Fruit fly (Drosophila melanogaster) whole organism, prepupa: Measurements from ENCODE around the gene eIF3h.
A peak's percentile ranks its signal among the peaks of the same experiment; 100 is the strongest.

Experiments
- Blimp-1 ChIP-seq: fragments of 200-800 bp; sonication (Bioruptor generic); optimal IDR thresholded peaks from 3 replicates; lab custom pipeline; 2017; ENCODE audit warnings: missing biosample characterization, missing genetic modification characterization, mild to moderate bottlenecking, moderate library complexity, missing genetic modification reagents
- CG10669 ChIP-seq: fragments of 200-800 bp; sonication (Bioruptor generic); optimal IDR thresholded peaks from 3 replicates; lab custom pipeline; 2018; ENCODE audit warnings: missing biosample characterization, mild to moderate bottlenecking, missing genetic modification characterization, moderate library complexity
- CG11294 ChIP-seq: fragments of 200-800 bp; sonication (Bioruptor generic); IDR thresholded peaks from 2 replicates; pipeline ENCODE4 v1.3.6; 2022; ENCODE audit warnings: missing biosample characterization, missing genetic modification characterization
- CG11762 ChIP-seq: fragments of 200-800 bp; sonication (Bioruptor generic); optimal IDR thresholded peaks from 3 replicates; lab custom pipeline; 2016; ENCODE audit warnings: missing biosample characterization, missing genetic modification characterization; ENCODE audit not compliant: insufficient read depth
- CG11902 ChIP-seq: fragments of 200-800 bp; sonication (Bioruptor generic); optimal IDR thresholded peaks from 3 replicates; lab custom pipeline; 2016; ENCODE audit warnings: missing biosample characterization, missing genetic modification characterization
- CG15336 ChIP-seq: fragments of 200-800 bp; sonication (Bioruptor generic); IDR thresholded peaks from 2 replicates; pipeline ENCODE4 v1.3.6; 2022; ENCODE audit warnings: missing biosample characterization, missing genetic modification characterization
- CG1621 ChIP-seq: fragments of 200-800 bp; sonication (Bioruptor generic); optimal IDR thresholded peaks from 3 replicates; lab custom pipeline; 2018; ENCODE audit warnings: missing biosample characterization, mild to moderate bottlenecking, missing genetic modification characterization
- CG16779 ChIP-seq: fragments of 200-800 bp; sonication (Bioruptor generic); optimal IDR thresholded peaks from 3 replicates; lab custom pipeline; 2017; ENCODE audit warnings: missing biosample characterization, mild to moderate bottlenecking, missing genetic modification characterization
- CG3032 ChIP-seq: fragments of 200-800 bp; optimal IDR thresholded peaks from 2 replicates; lab custom pipeline; 2019; ENCODE audit warnings: missing biosample characterization, mild to moderate bottlenecking, missing genetic modification characterization, moderate library complexity
- CG31627 ChIP-seq: fragments of 200-800 bp; sonication (Bioruptor generic); optimal IDR thresholded peaks from 3 replicates; lab custom pipeline; 2016; ENCODE audit warnings: missing biosample characterization, missing genetic modification characterization
- CG32006 ChIP-seq: fragments of 200-800 bp; sonication (Bioruptor generic); optimal IDR thresholded peaks from 3 replicates; lab custom pipeline; 2017; ENCODE audit warnings: missing biosample characterization, mild to moderate bottlenecking, missing genetic modification characterization
- CG34406 ChIP-seq: fragments of 200-800 bp; sonication (Bioruptor generic); optimal IDR thresholded peaks from 3 replicates; lab custom pipeline; 2016; ENCODE audit warnings: missing biosample characterization, missing genetic modification characterization
- CG3919 ChIP-seq: fragments of 200-800 bp; sonication (Bioruptor generic); optimal IDR thresholded peaks from 3 replicates; lab custom pipeline; 2016; ENCODE audit warnings: missing biosample characterization, missing genetic modification characterization
- CG4318 ChIP-seq: fragments of 200-800 bp; sonication (Bioruptor generic); optimal IDR thresholded peaks from 3 replicates; lab custom pipeline; 2017; ENCODE audit warnings: missing biosample characterization, mild to moderate bottlenecking, missing genetic modification characterization
- CG6163 ChIP-seq: fragments of 200-800 bp; sonication (Bioruptor generic); IDR thresholded peaks from 3 replicates; pipeline ENCODE4 v1.3.6; 2022; ENCODE audit warnings: missing biosample characterization, missing genetic modification characterization
- CG6276 ChIP-seq: fragments of 200-800 bp; sonication (Bioruptor generic); optimal IDR thresholded peaks from 2 replicates; lab custom pipeline; 2017; ENCODE audit warnings: missing biosample characterization, mild to moderate bottlenecking, missing genetic modification characterization
- CG6808 ChIP-seq: fragments of 200-800 bp; sonication (Bioruptor generic); optimal IDR thresholded peaks from 3 replicates; lab custom pipeline; 2017; ENCODE audit warnings: missing biosample characterization, missing genetic modification characterization, mild to moderate bottlenecking, moderate library complexity, missing genetic modification reagents
- CG6854 ChIP-seq: fragments of 200-800 bp; sonication (Bioruptor generic); optimal IDR thresholded peaks from 2 replicates; lab custom pipeline; 2017; ENCODE audit warnings: missing biosample characterization, mild to moderate bottlenecking, missing genetic modification characterization
- CG8119 ChIP-seq: fragments of 200-800 bp; sonication (Bioruptor generic); IDR thresholded peaks from 3 replicates; pipeline ENCODE4 v1.3.6; 2022; ENCODE audit warnings: missing biosample characterization, missing genetic modification characterization
- CG8319 ChIP-seq: fragments of 200-800 bp; sonication (Bioruptor generic); optimal IDR thresholded peaks from 3 replicates; lab custom pipeline; 2016; ENCODE audit warnings: missing biosample characterization, missing genetic modification characterization
- CG8632 ChIP-seq: fragments of 200-800 bp; sonication (Bioruptor generic); optimal IDR thresholded peaks from 3 replicates; lab custom pipeline; 2016; ENCODE audit warnings: missing biosample characterization, missing genetic modification characterization
- CG9139 ChIP-seq: fragments of 200-800 bp; sonication (Bioruptor generic); optimal IDR thresholded peaks from 3 replicates; lab custom pipeline; 2017; ENCODE audit warnings: missing biosample characterization, mild to moderate bottlenecking, missing genetic modification characterization
- Eip75B ChIP-seq: fragments of 200-800 bp; sonication (Bioruptor generic); optimal IDR thresholded peaks from 3 replicates; lab custom pipeline; 2016; ENCODE audit warnings: missing biosample characterization, missing genetic modification characterization
- Eip78C ChIP-seq: fragments of 200-800 bp; sonication (Bioruptor generic); peaks from one replicate; lab custom pipeline; 2016; ENCODE audit warnings: missing biosample characterization, missing genetic modification characterization
- Eip93F ChIP-seq: fragments of 200-800 bp; sonication (Bioruptor generic); optimal IDR thresholded peaks from 2 replicates; lab custom pipeline; 2016; ENCODE audit warnings: missing biosample characterization, mild to moderate bottlenecking, missing genetic modification characterization
- Ets21C ChIP-seq: fragments of 200-800 bp; sonication (Bioruptor generic); optimal IDR thresholded peaks from 3 replicates; lab custom pipeline; 2016; ENCODE audit warnings: missing biosample characterization, missing genetic modification characterization
- Ets96B ChIP-seq: fragments of 200-800 bp; optimal IDR thresholded peaks from 2 replicates; lab custom pipeline; 2019; ENCODE audit warnings: missing biosample characterization, mild to moderate bottlenecking, missing genetic modification characterization, moderate library complexity
- Gug ChIP-seq: fragments of 200-800 bp; sonication (Bioruptor generic); IDR thresholded peaks from 2 replicates; pipeline ENCODE4 v1.3.6; 2022; ENCODE audit warnings: missing biosample characterization, missing genetic modification characterization
- Hr4 ChIP-seq: fragments of 200-800 bp; sonication (Bioruptor generic); optimal IDR thresholded peaks from 3 replicates; lab custom pipeline; 2016; ENCODE audit warnings: missing biosample characterization, missing genetic modification characterization
- Lpt ChIP-seq: fragments of 200-800 bp; sonication (Bioruptor generic); optimal IDR thresholded peaks from 3 replicates; lab custom pipeline; 2016; ENCODE audit warnings: missing biosample characterization, missing genetic modification characterization
- Met ChIP-seq: fragments of 200-800 bp; sonication (Bioruptor generic); optimal IDR thresholded peaks from 3 replicates; lab custom pipeline; 2016; ENCODE audit warnings: missing biosample characterization, missing genetic modification characterization
- Smox ChIP-seq: fragments of 200-800 bp; sonication (Bioruptor generic); optimal IDR thresholded peaks from 3 replicates; lab custom pipeline; 2016; ENCODE audit warnings: missing biosample characterization, missing genetic modification characterization
- Sox102F ChIP-seq: fragments of 200-800 bp; sonication (Bioruptor generic); optimal IDR thresholded peaks from 2 replicates; lab custom pipeline; 2016; ENCODE audit warnings: missing biosample characterization, mild to moderate bottlenecking, missing genetic modification characterization
- Sox15 ChIP-seq: fragments of 200-800 bp; sonication (Bioruptor generic); optimal IDR thresholded peaks from 3 replicates; lab custom pipeline; 2016; ENCODE audit warnings: missing biosample characterization, missing genetic modification characterization
- acj6 ChIP-seq: fragments of 200-800 bp; sonication (Bioruptor generic); optimal IDR thresholded peaks from 3 replicates; lab custom pipeline; 2016; ENCODE audit warnings: missing biosample characterization, missing genetic modification characterization
- cyc ChIP-seq: fragments of 200-800 bp; sonication (Bioruptor generic); optimal IDR thresholded peaks from 3 replicates; lab custom pipeline; 2016; ENCODE audit warnings: missing biosample characterization, missing genetic modification characterization
- dac ChIP-seq: fragments of 200-800 bp; sonication (Bioruptor generic); optimal IDR thresholded peaks from 2 replicates; lab custom pipeline; 2017; ENCODE audit warnings: missing biosample characterization, mild to moderate bottlenecking, missing genetic modification characterization
- dsx ChIP-seq: fragments of 200-800 bp; optimal IDR thresholded peaks from 3 replicates; lab custom pipeline; 2019; ENCODE audit warnings: missing biosample characterization, mild to moderate bottlenecking, missing genetic modification characterization, moderate library complexity; ENCODE audit not compliant: poor library complexity, severe bottlenecking
- esn ChIP-seq: fragments of 200-800 bp; sonication (Bioruptor generic); optimal IDR thresholded peaks from 2 replicates; lab custom pipeline; 2016; ENCODE audit warnings: missing biosample characterization, mild to moderate bottlenecking, missing genetic modification characterization, moderate library complexity
- fd85E ChIP-seq: fragments of 200-800 bp; sonication (Bioruptor generic); optimal IDR thresholded peaks from 3 replicates; lab custom pipeline; 2016; ENCODE audit warnings: missing biosample characterization, missing genetic modification characterization
- pdm3 ChIP-seq: fragments of 200-800 bp; sonication (Bioruptor generic); optimal IDR thresholded peaks from 3 replicates; lab custom pipeline; 2016; ENCODE audit warnings: missing biosample characterization, missing genetic modification characterization
- salr ChIP-seq, 2 experiments: fragments of 200-800 bp; sonication (Bioruptor generic); optimal IDR thresholded peaks; 3 replicates each; lab custom pipeline; 2016 to 2018; ENCODE audit warnings: missing biosample characterization in 2 of 2, missing genetic modification characterization in 2 of 2, mild to moderate bottlenecking in 1 of 2
- spab ChIP-seq: fragments of 200-800 bp; sonication (Bioruptor generic); optimal IDR thresholded peaks from 2 replicates; lab custom pipeline; 2017; ENCODE audit warnings: missing biosample characterization, mild to moderate bottlenecking, missing genetic modification characterization, missing genetic modification reagents
- ss ChIP-seq, 2 experiments: fragments of 200-800 bp; sonication (Bioruptor generic); optimal IDR thresholded peaks; 2 replicates in 1 of 2; 3 replicates in 1 of 2; lab custom pipeline; 2017 to 2018; ENCODE audit warnings: mild to moderate bottlenecking in 2 of 2, missing biosample characterization in 2 of 2, missing genetic modification characterization in 2 of 2, moderate library complexity in 1 of 2
- vri ChIP-seq: fragments of 200-800 bp; sonication (Bioruptor generic); optimal IDR thresholded peaks from 3 replicates; lab custom pipeline; 2016; ENCODE audit warnings: missing biosample characterization, mild to moderate bottlenecking, missing genetic modification characterization

The eIF3h gene

DNA sequence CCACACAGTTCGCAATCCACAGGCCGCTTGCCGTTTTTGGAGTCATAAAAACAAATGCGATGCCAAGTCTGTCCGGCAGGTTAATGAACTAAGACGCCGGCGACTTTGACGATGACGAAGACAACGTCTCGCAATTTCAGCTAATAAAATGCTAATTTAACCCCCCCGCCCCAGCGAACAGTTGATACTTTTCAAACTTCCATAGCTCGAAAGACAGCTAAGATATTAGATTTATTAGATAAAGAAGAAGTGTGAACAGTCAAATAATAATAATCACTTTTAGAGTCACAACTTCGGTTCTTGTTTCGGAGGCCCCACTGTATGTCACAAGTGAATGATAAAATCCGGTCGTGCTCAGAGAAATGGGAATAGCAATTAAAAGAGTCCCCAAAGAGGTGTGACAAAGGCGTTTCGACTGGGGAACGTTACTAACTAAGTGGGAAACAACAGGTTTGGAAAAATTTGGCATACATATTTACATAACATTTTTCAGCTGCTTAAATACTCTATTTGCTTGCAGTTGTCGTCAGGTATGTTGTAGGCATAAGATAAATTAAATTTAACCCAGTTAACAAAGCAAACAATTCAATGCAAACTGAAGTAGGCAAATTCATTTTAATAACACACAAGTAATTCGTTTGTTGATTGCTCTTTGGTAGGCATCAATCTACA, 31.8 kb upstream of the eIF3h start (continued):
- TF ChIP-seq CG11902 (GFP tag; lab: Kevin White, UChicago): no peak
- TF ChIP-seq Sox15 (GFP tag; lab: Kevin White, UChicago): no peak
- no peak for TF ChIP-seq Gug (GFP tag; lab: Robert Waterston, UW)
- TF ChIP-seq CG1621 (tag; lab: Kevin White, UChicago): no peak
- no peak for TF ChIP-seq CG9139 (GFP tag; lab: Kevin White, UChicago)
- no peak for TF ChIP-seq Eip75B
- TF ChIP-seq CG4318 (GFP tag; lab: Kevin White, UChicago): no peak
- TF ChIP-seq dac (GFP tag; lab: Kevin White, UChicago): no peak
- no peak for TF ChIP-seq CG11294
- TF ChIP-seq CG8119: no peak
- TF ChIP-seq Smox (GFP tag; lab: Kevin White, UChicago): no peak
- TF ChIP-seq Met (GFP tag; lab: Kevin White, UChicago): peak; percentile 47
- TF ChIP-seq, all 60 proteins: peak for 12

DNA sequence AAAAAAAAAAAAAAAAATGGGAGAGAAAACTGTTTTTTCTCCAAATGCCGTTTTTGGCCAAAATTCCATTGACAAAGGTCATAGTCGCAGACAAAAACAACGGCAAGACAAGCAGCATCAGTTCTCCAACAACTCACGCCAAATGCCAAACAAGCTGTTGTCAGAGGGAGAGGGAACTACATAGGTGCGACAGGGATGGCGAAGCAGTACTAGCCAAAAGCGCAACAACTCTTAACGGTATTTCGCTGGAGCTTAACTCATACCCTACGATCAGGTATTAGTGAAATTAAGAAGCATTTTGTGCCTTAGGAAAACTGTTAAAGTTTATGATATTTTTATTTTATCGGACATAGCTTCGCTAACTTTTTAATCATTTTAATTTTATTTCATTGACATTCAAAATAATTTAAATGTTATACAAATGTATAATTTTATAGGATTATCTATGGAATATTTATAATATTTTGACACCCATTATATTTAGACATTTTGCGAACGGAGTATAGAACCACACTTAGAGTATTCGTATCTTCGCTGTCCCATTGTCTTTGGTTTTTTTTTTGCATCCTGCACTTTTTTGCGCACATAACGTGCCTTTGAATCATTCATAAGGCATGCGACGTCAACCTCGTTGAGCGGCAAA, 27.5 kb upstream of the eIF3h start:
- TF ChIP-seq Sox15 (GFP tag; lab: Kevin White, UChicago) (no peak), CG3032 (tag; lab: Kevin White, UChicago) (peak; percentile 84), CG34406 (GFP tag; lab: Kevin White, UChicago) (peak; percentile 52), CG1621 (tag; lab: Kevin White, UChicago) (peak; percentile 58), Blimp-1 (no peak), CG8119 (peak; percentile 96), CG11294 (peak; percentile 77), CG9139 (GFP tag; lab: Kevin White, UChicago) (peak; percentile 77), Lpt (GFP tag; lab: Kevin White, UChicago) (peak; percentile 87), CG15336 (GFP tag; lab: Robert Waterston, UW) (peak; percentile 95), CG4318 (GFP tag; lab: Kevin White, UChicago) (peak; percentile 91), dac (GFP tag; lab: Kevin White, UChicago) (peak; percentile 82), CG8319 (no peak), ss (GFP tag; optimal IDR thresholded peaks at IDR 0.05; lab: Kevin White, UChicago) (peak; percentile 87 to 90), acj6 (GFP tag; lab: Kevin White, UChicago) (peak; percentile 80), Ets96B (peak; percentile 82), CG31627 (no peak), dsx (peak; percentile 78), CG6163 (GFP tag; lab: Robert Waterston, UW) (no peak; the same call in none of the 3 replicates), cyc (GFP tag; lab: Kevin White, UChicago) (no peak), CG32006 (peak; percentile 97), CG6276 (GFP tag; lab: Kevin White, UChicago) (peak; percentile 95), CG16779 (tag; lab: Kevin White, UChicago) (peak; percentile 70), salr (GFP tag; optimal IDR thresholded peaks at IDR 0.05; lab: Kevin White, UChicago) (peak in 1 of 2 experiments; percentile 92), Smox (GFP tag; lab: Kevin White, UChicago) (no peak), Eip78C (GFP tag; lab: Kevin White, UChicago) (peak; percentile 93), CG8632 (GFP tag; lab: Kevin White, UChicago) (peak; percentile 64), Met (GFP tag; lab: Kevin White, UChicago) (no peak), CG11762 (GFP tag; lab: Kevin White, UChicago) (peak; percentile 70), fd85E (GFP tag; lab: Kevin White, UChicago) (no peak), Ets21C (no peak), CG3919 (GFP tag; lab: Kevin White, UChicago) (peak; percentile 81), Eip93F (GFP tag; lab: Kevin White, UChicago) (no peak), spab (GFP tag; lab: Kevin White, UChicago) (peak; percentile 80), Hr4 (GFP tag; lab: Kevin White, UChicago) (peak; percentile 85), vri (no peak), esn (no peak), Sox102F (GFP tag; lab: Kevin White, UChicago) (no peak), CG6808 (GFP tag; lab: Kevin White, UChicago) (peak; percentile 82), Eip75B (peak; percentile 56), CG10669 (GFP tag; lab: Kevin White, UChicago) (peak; percentile 80), pdm3 (no peak), CG6854 (GFP tag; lab: Kevin White, UChicago) (no peak)
